Worm (Caenorhabditis elegans): ENCODE measurements around the gene F20D6.8.

The F20D6.8 gene

DNA sequence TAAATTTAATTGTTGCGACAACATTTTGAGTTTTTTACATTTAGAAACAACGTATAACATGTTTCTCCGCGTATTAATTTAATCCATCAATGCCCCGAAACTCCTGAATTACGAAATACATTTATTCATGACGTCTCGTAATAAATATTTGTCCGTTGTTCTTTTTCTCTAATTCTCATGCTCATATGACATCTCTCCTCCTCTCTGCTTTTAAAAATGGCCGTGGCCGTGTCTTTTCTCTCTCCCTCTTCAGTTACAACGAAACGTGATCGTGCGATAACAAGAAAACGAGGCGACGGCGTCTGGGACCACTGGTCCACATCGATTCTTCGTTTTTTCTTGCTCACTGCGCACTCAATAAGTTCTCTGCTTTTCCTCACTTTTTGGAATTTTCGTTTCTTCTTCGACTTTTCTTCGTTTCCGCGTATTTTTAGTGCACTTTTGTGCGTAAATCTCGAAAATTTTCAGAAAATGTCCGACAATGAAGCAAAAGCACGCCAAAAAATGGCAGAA lies 37.9 kb downstream of the F20D6.8 start, which contains the start of gene snap-1 (continued):
- TF ChIP-seq hlh-6 (tag; optimal IDR thresholded peaks at IDR 0.05) (no peak), pros-1 (tag; optimal IDR thresholded peaks at IDR 0.05) (peak; percentile 8), Y22D7AL.16 (tag; optimal IDR thresholded peaks at IDR 0.05) (no peak), elt-4 (tag; optimal IDR thresholded peaks at IDR 0.05) (no peak), pha-2 (tag; optimal IDR thresholded peaks at IDR 0.05) (no peak), tbx-7 (tag; optimal IDR thresholded peaks at IDR 0.05) (no peak), sox-4 (tag; optimal IDR thresholded peaks at IDR 0.05) (no peak), unc-42 (tag; optimal IDR thresholded peaks at IDR 0.05) (peak; percentile 76), npax-4 (tag; optimal IDR thresholded peaks at IDR 0.05) (no peak), dve-1 (tag; optimal IDR thresholded peaks at IDR 0.05) (no peak), nfya-1 (tag; optimal IDR thresholded peaks at IDR 0.05) (peak; percentile 26), ceh-19 (GFP tag; optimal IDR thresholded peaks at IDR 0.05) (no peak), unc-3 (GFP tag; conservative IDR thresholded peaks at IDR 0.05) (no peak), unc-3 (tag; optimal IDR thresholded peaks at IDR 0.05) (no peak), syd-9 (tag; optimal IDR thresholded peaks at IDR 0.05) (no peak), ahr-1 (tag; optimal IDR thresholded peaks at IDR 0.05) (no peak), ceh-18 (tag; optimal IDR thresholded peaks at IDR 0.05) (peak; percentile 9), ceh-6 (GFP tag; optimal IDR thresholded peaks at IDR 0.05) (no peak), sox-2 (GFP tag; IDR thresholded peaks at IDR 0.05) (no peak), ceh-45 (GFP tag; IDR thresholded peaks at IDR 0.05) (no peak), ttx-3 (tag; optimal IDR thresholded peaks at IDR 0.05) (no peak)

DNA sequence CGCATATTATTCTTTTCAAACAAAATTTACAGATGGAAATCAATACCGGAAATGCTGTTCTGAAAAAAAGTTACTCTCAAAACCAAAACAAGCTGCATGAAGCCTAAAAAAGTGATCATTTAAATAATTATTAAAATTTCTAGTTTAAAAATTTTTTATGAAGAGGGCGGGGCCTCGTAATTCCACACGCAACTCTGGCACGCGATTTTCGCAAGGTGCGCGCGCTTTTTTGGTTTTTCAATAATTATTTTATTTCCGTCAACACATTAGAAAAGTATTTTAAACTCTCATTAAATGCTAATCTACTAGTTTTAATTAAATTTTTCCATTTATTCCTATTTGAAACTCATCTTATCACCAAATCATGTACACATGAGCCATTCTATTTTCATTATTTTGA lies 38.4 kb downstream of the F20D6.8 start:
- TF ChIP-seq sox-2 (GFP tag; IDR thresholded peaks at IDR 0.05) = no peak
- TF ChIP-seq dve-1 (tag; optimal IDR thresholded peaks at IDR 0.05) = no peak
- TF ChIP-seq C38D4.7 (GFP tag; optimal IDR thresholded peaks at IDR 0.05) = no peak
- no peak for TF ChIP-seq fkh-6 (tag; optimal IDR thresholded peaks at IDR 0.05)
- TF ChIP-seq pax-1 (tag; optimal IDR thresholded peaks at IDR 0.05) = no peak
- TF ChIP-seq ahr-1 (tag; optimal IDR thresholded peaks at IDR 0.05) = no peak
- no peak for TF ChIP-seq sox-4 (tag; optimal IDR thresholded peaks at IDR 0.05)
- no peak for TF ChIP-seq K02D7.2 (tag; optimal IDR thresholded peaks at IDR 0.05)
- no peak for TF ChIP-seq fax-1 (tag; optimal IDR thresholded peaks at IDR 0.05)
- no peak for TF ChIP-seq T23F11.4 (GFP tag; optimal IDR thresholded peaks at IDR 0.05)
- no peak for TF ChIP-seq F13H6.1 (tag; optimal IDR thresholded peaks at IDR 0.05)
- no peak for TF ChIP-seq ceh-24 (tag; optimal IDR thresholded peaks at IDR 0.05)
- TF ChIP-seq ref-2 (tag; optimal IDR thresholded peaks at IDR 0.05) = no peak
- TF ChIP-seq ceh-6 (GFP tag; optimal IDR thresholded peaks at IDR 0.05) = no peak
- TF ChIP-seq che-1 (tag; optimal IDR thresholded peaks at IDR 0.05) = no peak
- TF ChIP-seq dmd-4 (tag; optimal IDR thresholded peaks at IDR 0.05; ENCODE audit: borderline replicate concordance) = no peak
- no peak for TF ChIP-seq odd-2 (tag; optimal IDR thresholded peaks at IDR 0.05)

DNA sequence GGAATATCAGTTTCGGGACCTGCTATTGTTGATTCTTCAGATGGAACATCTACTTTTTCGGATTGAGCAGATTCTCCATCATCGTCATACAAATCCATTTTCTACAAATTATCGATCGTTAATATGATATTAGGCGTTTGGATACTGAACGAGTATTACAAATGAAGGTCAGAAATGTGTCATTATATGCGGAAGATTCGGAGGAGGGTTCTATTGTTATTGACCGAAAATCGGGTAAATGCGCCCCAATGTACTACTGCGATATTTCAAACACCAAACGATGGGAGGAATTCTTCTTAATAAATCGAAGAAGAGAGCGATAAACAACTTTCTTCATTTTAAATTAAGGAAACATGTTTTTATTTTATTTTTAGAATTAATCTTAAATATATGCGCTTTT lies 38.8 kb downstream of the F20D6.8 start, which contains the start of gene spr-1:
TSS of gene spr-1 (minus strand) at position 101 of the 400 bp plus-strand sequence.
- no peak for TF ChIP-seq fkh-10 (GFP tag; optimal IDR thresholded peaks at IDR 0.05)
- TF ChIP-seq sox-4 (tag; optimal IDR thresholded peaks at IDR 0.05) = no peak
- no peak for TF ChIP-seq pag-3 (tag; optimal IDR thresholded peaks at IDR 0.05; ENCODE audit: borderline replicate concordance)
- no peak for TF ChIP-seq ceh-18 (tag; optimal IDR thresholded peaks at IDR 0.05)
- TF ChIP-seq ztf-16 (tag; optimal IDR thresholded peaks at IDR 0.05) = no peak
- TF ChIP-seq tbx-7 (tag; optimal IDR thresholded peaks at IDR 0.05) = no peak
- no peak for TF ChIP-seq hlh-8 (tag; optimal IDR thresholded peaks at IDR 0.05)
- TF ChIP-seq lim-6 (tag; optimal IDR thresholded peaks at IDR 0.05) = no peak
- TF ChIP-seq nhr-11 (tag; optimal IDR thresholded peaks at IDR 0.05) = no peak

Measured in whole organism, late embryonic.